Worm (Caenorhabditis elegans) whole organism, L4 larva: ENCODE measurements around the gene rsd-2.

Source experiments
- F44E2.7 ChIP-seq: fragments of 200-800 bp; sonication (Bioruptor generic); IDR thresholded peaks from 2 replicates; pipeline ENCODE4 v2.1.2; 2022; ENCODE audit warnings: missing genetic modification characterization, missing compliant biosample characterization
- Y105C5A.15 ChIP-seq: fragments of 200-800 bp; sonication (Bioruptor generic); IDR thresholded peaks from 2 replicates; pipeline ENCODE4 v1.3.6; 2022; ENCODE audit warnings: missing genetic modification characterization, missing compliant biosample characterization
- Y5F2A.4 ChIP-seq: fragments of 200-800 bp; sonication (Bioruptor generic); optimal IDR thresholded peaks from 2 replicates; lab custom pipeline; 2018; ENCODE audit warnings: mild to moderate bottlenecking, missing genetic modification characterization, missing compliant biosample characterization
- aha-1 ChIP-seq: fragments of 150-350 bp; peaks from one replicate; lab custom pipeline; 2014; ENCODE audit warnings: missing biosample characterization, missing genetic modification characterization
- arid-1 ChIP-seq: fragments of 200-800 bp; sonication (Bioruptor generic); conservative IDR thresholded peaks from 2 replicates; pipeline ENCODE4 v1.3.6; 2022; ENCODE audit warnings: missing genetic modification reagents, missing genetic modification characterization, missing compliant biosample characterization
- ceh-82 ChIP-seq: sonication (generic microtip); optimal IDR thresholded peaks from 2 replicates; lab custom pipeline; 2017; ENCODE audit warnings: missing biosample characterization, missing genetic modification characterization
- cey-2 ChIP-seq: sonication (generic microtip); optimal IDR thresholded peaks from 3 replicates; lab custom pipeline; 2017; ENCODE audit warnings: missing genetic modification characterization, mild to moderate bottlenecking, missing compliant biosample characterization, antibody characterized with exemption, borderline replicate concordance; ENCODE audit not compliant: insufficient read depth
- daf-19 ChIP-seq: fragments of 200-800 bp; sonication (Bioruptor generic); conservative IDR thresholded peaks from 2 replicates; pipeline ENCODE4 v1.3.6; 2022; ENCODE audit warnings: missing genetic modification characterization, missing compliant biosample characterization
- dmd-8 ChIP-seq: fragments of 200-800 bp; sonication (Bioruptor generic); IDR thresholded peaks from 2 replicates; pipeline ENCODE4 v1.3.6; 2022; ENCODE audit warnings: missing genetic modification characterization, missing compliant biosample characterization
- dpl-1 ChIP-seq: fragments of 150-350 bp; optimal IDR thresholded peaks from 2 replicates; lab custom pipeline; 2014; ENCODE audit warnings: missing biosample characterization, missing genetic modification reagents, missing genetic modification characterization
- hif-1 ChIP-seq, 2 experiments: sonication (generic microtip); optimal IDR thresholded peaks; 2 replicates each; lab custom pipeline; 2016 to 2017; ENCODE audit warnings: missing compliant biosample characterization in 2 of 2, missing genetic modification characterization in 2 of 2, missing genetic modification reagents in 2 of 2, missing genotype in 2 of 2, mild to moderate bottlenecking in 1 of 2
- lim-7 ChIP-seq: fragments of 200-800 bp; sonication (Bioruptor generic); IDR thresholded peaks from 2 replicates; pipeline ENCODE4 v1.3.6; 2022; ENCODE audit warnings: missing genetic modification characterization, missing compliant biosample characterization
- lin-1 ChIP-seq: fragments of 200-800 bp; sonication (Bioruptor generic); IDR thresholded peaks from 2 replicates; pipeline ENCODE4 v1.3.6; 2022; ENCODE audit warnings: missing genetic modification reagents, missing genetic modification characterization, missing compliant biosample characterization
- lin-13 ChIP-seq: fragments of 150-350 bp; optimal IDR thresholded peaks from 2 replicates; lab custom pipeline; 2014; ENCODE audit warnings: missing biosample characterization, missing genetic modification reagents, missing genetic modification characterization
- lin-29 ChIP-seq: fragments of 200-800 bp; sonication (Bioruptor generic); IDR thresholded peaks from 2 replicates; pipeline ENCODE4 v1.3.6; 2022; ENCODE audit warnings: missing genetic modification reagents, missing genetic modification characterization, missing compliant biosample characterization
- lsy-2 ChIP-seq, 2 experiments: fragments of 150-350 bp in 1 of 2; sonication (generic microtip) in 1 of 2; optimal IDR thresholded peaks; 2 replicates each; lab custom pipeline; 2014 to 2017; ENCODE audit warnings: missing biosample characterization in 2 of 2, missing genetic modification characterization in 2 of 2
- mdt-29 ChIP-seq: fragments of 200-800 bp; sonication (Bioruptor generic); IDR thresholded peaks from 2 replicates; pipeline ENCODE4 v1.3.6; 2022; ENCODE audit warnings: missing genetic modification reagents, missing genetic modification characterization, missing compliant biosample characterization
- mep-1 ChIP-seq: fragments of 150-350 bp; sonication (generic microtip); optimal IDR thresholded peaks from 3 replicates; lab custom pipeline; 2014; ENCODE audit warnings: missing biosample characterization, missing genetic modification characterization
- nhr-25 ChIP-seq: sonication (generic microtip); optimal IDR thresholded peaks from 2 replicates; lab custom pipeline; 2017; ENCODE audit warnings: missing genetic modification characterization, mild to moderate bottlenecking, missing compliant biosample characterization, antibody characterized with exemption, moderate library complexity, borderline replicate concordance; ENCODE audit not compliant: insufficient read depth
- nhr-6 ChIP-seq: fragments of 150-350 bp; optimal IDR thresholded peaks from 2 replicates; lab custom pipeline; 2014; ENCODE audit warnings: missing biosample characterization, missing genetic modification characterization
- php-3 ChIP-seq: fragments of 200-800 bp; sonication (Bioruptor generic); IDR thresholded peaks from 2 replicates; pipeline ENCODE4 v1.3.6; 2022; ENCODE audit warnings: missing genetic modification reagents, missing genetic modification characterization, missing compliant biosample characterization
- rbr-2 ChIP-seq: sonication (generic microtip); optimal IDR thresholded peaks from 2 replicates; lab custom pipeline; 2016; ENCODE audit warnings: missing genotype, missing genetic modification characterization, missing compliant biosample characterization
- saeg-2 ChIP-seq: fragments of 200-800 bp; sonication (Bioruptor generic); IDR thresholded peaks from 2 replicates; pipeline ENCODE4 v1.3.6; 2022; ENCODE audit warnings: missing genetic modification reagents, missing genetic modification characterization, missing compliant biosample characterization
- set-16 ChIP-seq: fragments of 200-800 bp; sonication (Bioruptor generic); IDR thresholded peaks from 2 replicates; pipeline ENCODE4 v1.3.6; 2022; ENCODE audit warnings: missing genetic modification reagents, missing genetic modification characterization, missing compliant biosample characterization
- snpc-1.2 ChIP-seq: fragments of 200-800 bp; sonication (Bioruptor generic); IDR thresholded peaks from 2 replicates; pipeline ENCODE4 v1.3.6; 2022; ENCODE audit warnings: missing genetic modification reagents, missing genetic modification characterization, missing compliant biosample characterization
- spr-1 ChIP-seq: sonication (generic microtip); optimal IDR thresholded peaks from 2 replicates; lab custom pipeline; 2016; ENCODE audit warnings: mild to moderate bottlenecking, missing genetic modification characterization, missing compliant biosample characterization
- tag-97 ChIP-seq: fragments of 200-800 bp; sonication (Bioruptor generic); IDR thresholded peaks from 2 replicates; pipeline ENCODE4 v1.3.6; 2022; ENCODE audit warnings: missing genetic modification characterization, missing compliant biosample characterization
- tra-1 ChIP-seq: fragments of 200-800 bp; sonication (Bioruptor generic); IDR thresholded peaks from 2 replicates; pipeline ENCODE4 v1.3.6; 2022; ENCODE audit warnings: missing genetic modification reagents, missing genetic modification characterization, missing compliant biosample characterization
- unc-62 ChIP-seq, 3 experiments: fragments of 150-350 bp in 1 of 3; sonication (generic microtip); optimal IDR thresholded peaks in 2 of 3; peaks in 1 of 3; 1 replicate in 1 of 3; 2 replicates in 2 of 3; lab custom pipeline; 2014 to 2017; ENCODE audit warnings: missing biosample characterization in 3 of 3, missing genetic modification characterization in 3 of 3, missing genetic modification reagents in 3 of 3, missing genotype in 1 of 3
- zag-1 ChIP-seq: fragments of 150-350 bp; optimal IDR thresholded peaks from 2 replicates; lab custom pipeline; 2014; ENCODE audit warnings: missing biosample characterization, missing genetic modification characterization
- zfp-2 ChIP-seq: sonication (generic microtip); optimal IDR thresholded peaks from 2 replicates; lab custom pipeline; 2016; ENCODE audit warnings: mild to moderate bottlenecking, missing genetic modification characterization, missing compliant biosample characterization
- zfp-3 ChIP-seq: fragments of 200-800 bp; sonication (Bioruptor generic); conservative IDR thresholded peaks from 2 replicates; pipeline ENCODE4 v1.3.6; 2022; ENCODE audit warnings: missing genetic modification reagents, missing genetic modification characterization, missing compliant biosample characterization

rsd-2 gene

ce11 chrIV:13540165-13540564 lies at the start of gene rsd-2:
rsd-2 (minus strand) TSS chrIV:13540265.
- TF ChIP-seq php-3 (GFP tag; lab: Robert Waterston, UW): no peak
- TF ChIP-seq nhr-25 (tag; lab: Kevin White, UChicago): no peak
- TF ChIP-seq lin-29 (GFP tag; lab: Robert Waterston, UW): no peak
- TF ChIP-seq Y105C5A.15 (GFP tag; lab: Robert Waterston, UW): no peak
- TF ChIP-seq ceh-82 (tag; lab: Kevin White, UChicago): no peak
- TF ChIP-seq hif-1 (tag; optimal IDR thresholded peaks at IDR 0.05; lab: Kevin White, UChicago): no peak
- TF ChIP-seq, all 104 proteins: peak for 0

ce11 chrIV:13588544-13589043 lies 48.5 kb upstream of the rsd-2 start, which contains the start of gene sru-9:
sru-9 (plus strand) TSS chrIV:13588993.
- TF ChIP-seq snpc-1.2 (GFP tag; lab: Robert Waterston, UW): peak; percentile 66

ce11 chrIV:13587175-13587574 lies 47.1 kb upstream of the rsd-2 start, which contains the start of gene Y45F10B.12:
Y45F10B.12 (plus strand) TSS chrIV:13587475.
- TF ChIP-seq daf-19 (GFP tag; lab: Robert Waterston, UW): no peak
- TF ChIP-seq unc-62 (GFP tag; optimal IDR thresholded peaks at IDR 0.05 in 1 of 2; lab: Kevin White, UChicago): peak in 1 of 2 experiments; percentile 85
- TF ChIP-seq unc-62 (tag; optimal IDR thresholded peaks at IDR 0.05; lab: Kevin White, UChicago): no peak

ce11 chrIV:13584646-13585045 lies 44.6 kb upstream of the rsd-2 start, which contains the start of gene sru-11:
sru-11 (plus strand) TSS chrIV:13584946.
- TF ChIP-seq dmd-8 (GFP tag; lab: Robert Waterston, UW) (no peak), zfp-2 (tag; lab: Kevin White, UChicago) (no peak), unc-62 (GFP tag; optimal IDR thresholded peaks at IDR 0.05 in 1 of 2; lab: Kevin White, UChicago) (no peak), unc-62 (tag; optimal IDR thresholded peaks at IDR 0.05; lab: Kevin White, UChicago) (no peak), tra-1 (no peak), hif-1 (tag; optimal IDR thresholded peaks at IDR 0.05; lab: Kevin White, UChicago) (no peak), set-16 (GFP tag; lab: Robert Waterston, UW) (no peak), nhr-6 (tag; lab: Kevin White, UChicago) (no peak), F44E2.7 (no peak), lin-29 (GFP tag; lab: Robert Waterston, UW) (no peak)

ce11 chrIV:13582909-13583308 lies 42.8 kb upstream of the rsd-2 start, which contains the start of gene sru-12:
sru-12 (plus strand) TSS chrIV:13583209.
- no peak for TF ChIP-seq lim-7
- no peak for TF ChIP-seq mep-1 (tag; lab: Kevin White, UChicago)
- no peak for TF ChIP-seq spr-1
- no peak for TF ChIP-seq zfp-3 (GFP tag; lab: Robert Waterston, UW)
- no peak for TF ChIP-seq lsy-2 (tag; optimal IDR thresholded peaks at IDR 0.05; lab: Kevin White, UChicago)
- TF ChIP-seq tag-97 (GFP tag; lab: Robert Waterston, UW): no peak
- TF ChIP-seq tra-1: no peak
- no peak for TF ChIP-seq arid-1
- no peak for TF ChIP-seq cey-2 (tag; lab: Kevin White, UChicago)
- no peak for TF ChIP-seq saeg-2 (GFP tag; lab: Robert Waterston, UW)
- no peak for TF ChIP-seq rbr-2 (tag; lab: Kevin White, UChicago)
- no peak for TF ChIP-seq zag-1 (tag; lab: Kevin White, UChicago)
- no peak for TF ChIP-seq dpl-1 (GFP tag; lab: Kevin White, UChicago)
- no peak for TF ChIP-seq aha-1 (tag; lab: Kevin White, UChicago)
- TF ChIP-seq Y105C5A.15 (GFP tag; lab: Robert Waterston, UW): no peak
- no peak for TF ChIP-seq mdt-29 (GFP tag; lab: Robert Waterston, UW)
- TF ChIP-seq lin-13 (GFP tag; lab: Kevin White, UChicago): no peak
- TF ChIP-seq daf-19 (GFP tag; lab: Robert Waterston, UW): no peak
- no peak for TF ChIP-seq lin-1
- no peak for TF ChIP-seq Y5F2A.4
